Worm (Caenorhabditis elegans): Measurements from ENCODE around the gene Y55F3C.10.

Y55F3C.10 gene

DNA sequence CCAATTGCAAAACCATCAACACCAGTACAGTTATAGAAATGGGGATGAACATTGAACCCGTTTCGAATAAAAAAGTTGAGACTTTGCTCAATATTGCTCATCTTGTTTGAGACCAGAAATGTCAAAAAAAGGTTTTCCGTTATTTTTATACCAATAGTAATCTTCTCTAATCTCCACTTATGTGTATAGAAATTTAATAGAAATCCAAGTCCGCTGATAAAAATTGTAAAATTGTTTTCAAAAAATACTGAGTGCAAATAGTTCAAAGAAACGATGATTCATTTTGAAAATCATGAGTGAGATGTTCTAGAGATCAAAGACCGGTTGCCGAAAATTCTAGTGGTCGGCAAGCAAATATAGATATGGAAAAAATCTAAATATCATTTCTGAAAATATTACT, at the start of gene Y55F3C.10:
TSS of gene Y55F3C.10 (minus strand) at position 101 of the 400 bp plus-strand sequence.
- TF ChIP-seq efl-1 (optimal IDR thresholded peaks at IDR 0.05) (no peak), efl-1 (GFP tag; optimal IDR thresholded peaks at IDR 0.05 in 1 of 2) (peak in 1 of 2 experiments; percentile 89), nhr-71 (tag; optimal IDR thresholded peaks at IDR 0.05) (no peak)

DNA sequence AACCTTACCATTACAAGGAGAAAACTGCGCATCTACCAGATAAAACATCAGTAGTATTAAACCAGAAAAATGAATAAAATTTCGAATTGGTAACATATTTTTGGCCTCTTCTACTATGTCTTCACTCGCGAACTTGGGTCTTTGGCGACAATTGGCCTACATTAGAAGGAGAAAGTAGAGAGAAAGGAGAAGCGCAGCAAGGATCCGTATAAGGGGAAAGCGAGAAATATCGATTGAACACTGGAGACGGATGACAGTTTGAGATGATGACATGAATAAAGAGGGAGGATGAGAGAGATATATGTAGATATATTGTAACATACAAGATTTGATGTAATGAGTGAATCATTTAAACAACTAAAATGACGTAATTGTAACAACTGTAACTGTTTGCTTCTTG, 49.1 kb upstream of the Y55F3C.10 start, which contains the start of gene F56B3.2:
TSS of gene F56B3.2 (minus strand) at position 273 of the 400 bp plus-strand sequence.
- peak; percentile 100 for TF ChIP-seq blmp-1 (tag; optimal IDR thresholded peaks at IDR 0.05)
- no peak for TF ChIP-seq pag-3 (tag; optimal IDR thresholded peaks at IDR 0.05; ENCODE audit: borderline replicate concordance, insufficient read depth)

DNA sequence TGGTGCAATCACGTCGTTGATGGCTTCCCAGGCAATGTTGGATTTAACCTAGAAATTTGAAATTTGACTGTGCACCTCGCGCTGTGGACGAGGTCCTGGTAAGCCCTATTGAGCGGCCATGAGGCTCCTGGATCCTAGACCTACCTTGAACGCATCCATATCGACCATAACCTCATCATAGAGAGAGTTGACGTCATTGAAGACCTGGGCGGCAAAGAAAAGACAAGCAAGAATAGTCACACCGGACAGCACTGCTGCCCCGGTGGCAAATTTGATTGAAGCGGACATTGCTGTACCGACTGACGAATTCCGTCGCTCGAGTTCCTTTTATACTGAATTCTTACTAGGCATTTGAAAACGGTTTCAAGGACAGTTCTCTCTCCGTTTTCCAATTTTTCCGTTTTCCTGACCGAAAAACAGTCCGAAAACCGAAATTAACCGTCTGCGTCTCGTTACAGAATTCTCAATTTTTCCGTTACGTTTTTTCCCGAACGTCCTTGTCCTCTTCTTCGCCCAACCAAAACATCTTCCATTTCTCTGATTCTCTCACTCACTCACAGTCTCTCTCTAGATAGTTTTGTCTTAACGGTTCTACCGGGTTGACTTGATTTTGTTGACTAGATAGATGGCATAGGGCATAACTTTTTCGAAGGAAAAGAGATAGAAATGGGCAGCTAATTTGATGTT, 44.3 kb upstream of the Y55F3C.10 start, which contains the start of gene col-103:
TSS of gene col-103 (minus strand) at position 302 of the 687 bp plus-strand sequence.
- TF ChIP-seq nhr-20 (tag; optimal IDR thresholded peaks at IDR 0.05) (peak; percentile 58), nhr-71 (tag; optimal IDR thresholded peaks at IDR 0.05) (peak; percentile 60), nhr-77 (tag; optimal IDR thresholded peaks at IDR 0.05) (peak; percentile 19), mdl-1 (tag; optimal IDR thresholded peaks at IDR 0.05) (peak in 1 of 2 experiments; percentile 1), ets-5 (GFP tag; IDR thresholded peaks at IDR 0.05) (0 out of 2 replicates have a peak, but pooled peaks have one; percentile 27), blmp-1 (tag; optimal IDR thresholded peaks at IDR 0.05) (peak; percentile 84), dpl-1 (GFP tag; optimal IDR thresholded peaks at IDR 0.05) (peak; percentile 24 to 47 (median 25)), zag-1 (tag; optimal IDR thresholded peaks at IDR 0.05) (no peak), pax-3 (tag; optimal IDR thresholded peaks at IDR 0.05) (no peak), elt-3 (tag; optimal IDR thresholded peaks at IDR 0.05) (peak in 3 of 6 experiments; percentile 21 to 43 (median 24)), nhr-90 (tag; optimal IDR thresholded peaks at IDR 0.05; ENCODE audit: poor library complexity) (peak; percentile 32), ama-1 (optimal IDR thresholded peaks at IDR 0.05) (peak; percentile 81), mep-1 (tag; optimal IDR thresholded peaks at IDR 0.05) (peak; percentile 56), lsy-2 (tag; optimal IDR thresholded peaks at IDR 0.05) (peak in 1 of 2 experiments; percentile 71), nhr-11 (tag; optimal IDR thresholded peaks at IDR 0.05) (no peak), pag-3 (tag; optimal IDR thresholded peaks at IDR 0.05; ENCODE audit: borderline replicate concordance, insufficient read depth) (peak; percentile 67), efl-1 (optimal IDR thresholded peaks at IDR 0.05) (peak; percentile 17 to 37), efl-1 (GFP tag; optimal IDR thresholded peaks at IDR 0.05 in 1 of 2) (peak; percentile 7 to 90), ztf-11 (tag; optimal IDR thresholded peaks at IDR 0.05) (no peak), nhr-84 (tag; optimal IDR thresholded peaks at IDR 0.05) (no peak), sptf-1 (tag; optimal IDR thresholded peaks at IDR 0.05) (no peak), snpc-4 (tag; optimal IDR thresholded peaks at IDR 0.05) (no peak), nhr-85 (tag) (peak; percentile 97), hpl-2 (GFP tag; optimal IDR thresholded peaks at IDR 0.05) (no peak), lin-35 (GFP tag; optimal IDR thresholded peaks at IDR 0.05) (peak; percentile 18 to 61), rnt-1 (tag; optimal IDR thresholded peaks at IDR 0.05) (no peak), snu-23 (GFP tag; optimal IDR thresholded peaks at IDR 0.05) (peak; percentile 77), lin-14 (GFP tag; optimal IDR thresholded peaks at IDR 0.05) (peak; percentile 89), ceh-90 (tag; optimal IDR thresholded peaks at IDR 0.05) (no peak), ceh-8 (GFP tag; optimal IDR thresholded peaks at IDR 0.05) (no peak), C16A3.4 (tag; optimal IDR thresholded peaks at IDR 0.05) (peak; percentile 20)

DNA sequence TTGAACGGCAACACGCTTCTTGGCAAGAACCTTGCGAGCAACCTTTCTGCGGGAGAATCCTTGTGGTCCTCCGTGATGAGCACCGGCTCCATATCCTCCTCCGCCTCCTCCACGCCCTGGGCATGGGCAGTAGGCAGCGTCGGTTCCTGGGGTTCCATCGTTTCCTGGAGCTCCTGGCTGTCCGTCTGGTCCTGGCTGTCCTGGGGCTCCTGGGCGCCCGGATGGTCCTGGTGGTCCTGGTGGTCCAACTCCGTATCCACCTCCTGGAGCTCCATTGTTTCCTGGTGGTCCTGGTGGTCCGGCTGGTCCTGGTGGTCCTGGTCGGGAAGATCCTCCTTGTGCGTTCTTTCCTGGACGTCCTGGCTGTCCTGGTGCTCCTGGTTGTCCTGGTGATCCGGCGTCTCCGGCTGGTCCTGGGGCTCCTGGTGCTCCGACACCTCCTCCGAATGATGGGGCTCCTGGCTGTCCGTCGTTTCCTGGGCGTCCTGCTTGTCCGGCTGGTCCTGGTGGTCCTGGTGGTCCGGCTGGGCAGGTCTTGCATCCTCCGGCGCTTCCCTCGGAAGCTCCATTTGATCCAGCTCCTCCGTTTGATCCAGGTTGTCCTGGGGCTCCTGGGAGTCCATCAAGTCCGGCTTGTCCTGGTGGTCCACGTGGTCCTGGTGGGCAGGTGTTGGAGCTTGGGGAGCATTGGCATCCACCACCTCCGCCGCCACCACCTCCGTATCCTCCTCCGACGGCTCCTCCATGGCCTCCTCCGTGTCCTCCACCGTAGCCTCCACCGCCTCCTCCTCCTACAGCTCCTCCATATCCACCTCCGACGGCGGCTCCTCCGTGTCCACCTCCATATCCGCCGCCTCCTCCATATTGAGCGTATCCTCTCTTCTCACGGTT, 43.5 kb upstream of the Y55F3C.10 start:
- TF ChIP-seq efl-1 (optimal IDR thresholded peaks at IDR 0.05) (no peak), efl-1 (GFP tag; optimal IDR thresholded peaks at IDR 0.05 in 1 of 2) (peak in 1 of 2 experiments; percentile 83), zip-4 (GFP tag; optimal IDR thresholded peaks at IDR 0.05) (no peak)

Measured in whole organism, L1 larva.